Worm (Caenorhabditis elegans): Measurements from ENCODE around the gene T24E12.1.

Gene T24E12.1

ce11 chrII:3815445-3816208, 30.3 kb downstream of the T24E12.1 start (continued):
- TF ChIP-seq daf-16 (GFP tag; optimal IDR thresholded peaks at IDR 0.05): no peak
- peak; percentile 52 for TF ChIP-seq daf-16 (tag; optimal IDR thresholded peaks at IDR 0.05)
- TF ChIP-seq zip-2 (tag; optimal IDR thresholded peaks at IDR 0.05): no peak
- no peak for TF ChIP-seq zfp-2 (tag; optimal IDR thresholded peaks at IDR 0.05)
- no peak for TF ChIP-seq fos-1 (tag; optimal IDR thresholded peaks at IDR 0.05)
- no peak for TF ChIP-seq nhr-237 (tag; optimal IDR thresholded peaks at IDR 0.05)
- TF ChIP-seq ZK337.2 (GFP tag; IDR thresholded peaks at IDR 0.05): no peak
- TF ChIP-seq nhr-6 (tag; optimal IDR thresholded peaks at IDR 0.05): peak; percentile 40
- peak in 1 of 2 experiments; percentile 95 for TF ChIP-seq unc-62 (GFP tag; optimal IDR thresholded peaks at IDR 0.05 in 1 of 2)
- no peak for TF ChIP-seq unc-62 (tag; optimal IDR thresholded peaks at IDR 0.05)
- no peak for TF ChIP-seq Y48G9A.11 (GFP tag; IDR thresholded peaks at IDR 0.05)
- 0 out of 2 replicates have a peak, but pooled peaks have one; percentile 32 for TF ChIP-seq php-3 (GFP tag; IDR thresholded peaks at IDR 0.05)
- peak; percentile 38 for TF ChIP-seq mes-2 (tag; optimal IDR thresholded peaks at IDR 0.05; ENCODE audit: poor library complexity, severe bottlenecking)
- no peak for TF ChIP-seq ceh-62 (tag; optimal IDR thresholded peaks at IDR 0.05)
- no peak for TF ChIP-seq mep-1 (tag; optimal IDR thresholded peaks at IDR 0.05)

- TF ChIP-seq mxl-3 (GFP tag; optimal IDR thresholded peaks at IDR 0.05): peak; percentile 7
- 0 out of 2 replicates have a peak, but pooled peaks have one; percentile 26 for TF ChIP-seq egl-43 (GFP tag; IDR thresholded peaks at IDR 0.05)
- 0 out of 2 replicates have a peak, but pooled peaks have one; percentile 17 for TF ChIP-seq hmg-1.1 (GFP tag; IDR thresholded peaks at IDR 0.05)
- TF ChIP-seq aha-1 (tag): peak; percentile 98
- TF ChIP-seq set-16 (GFP tag; IDR thresholded peaks at IDR 0.05): peak; percentile 32; the same call in 1 of the 2 replicates
Observed at ce11 chrII:3816251-3816849, 31.0 kb downstream of the T24E12.1 start, which contains the start of gene fbxa-24. Gene fbxa-24, plus strand, starts transcription at chrII:3816526.

ce11 chrII:3821248-3821647, 35.9 kb downstream of the T24E12.1 start, which contains the start of gene F54D10.7:
Gene F54D10.7, minus strand, starts transcription at chrII:3821296.
- no peak for TF ChIP-seq lin-15B (tag; optimal IDR thresholded peaks at IDR 0.05)
- no peak for TF ChIP-seq R02D3.7 (tag; optimal IDR thresholded peaks at IDR 0.05)
- TF ChIP-seq F44E2.7 (GFP tag; IDR thresholded peaks at IDR 0.05): no peak
- no peak for TF ChIP-seq ctbp-1 (GFP tag; IDR thresholded peaks at IDR 0.05)
- no peak for TF ChIP-seq unc-62 (GFP tag; optimal IDR thresholded peaks at IDR 0.05 in 1 of 2)
- TF ChIP-seq unc-62 (tag; optimal IDR thresholded peaks at IDR 0.05): no peak
- TF ChIP-seq lsy-2 (tag; optimal IDR thresholded peaks at IDR 0.05): no peak
- TF ChIP-seq sdz-12 (GFP tag; optimal IDR thresholded peaks at IDR 0.05): no peak
- TF ChIP-seq nhr-28 (tag; optimal IDR thresholded peaks at IDR 0.05): no peak
- TF ChIP-seq mxl-2 (GFP tag; conservative IDR thresholded peaks at IDR 0.05): no peak
- no peak for TF ChIP-seq set-16 (GFP tag; IDR thresholded peaks at IDR 0.05)
- TF ChIP-seq ZK337.2 (GFP tag; IDR thresholded peaks at IDR 0.05): no peak
- no peak for TF ChIP-seq egl-27 (tag; optimal IDR thresholded peaks at IDR 0.05)
- TF ChIP-seq daf-12 (tag; optimal IDR thresholded peaks at IDR 0.05): no peak
- no peak for TF ChIP-seq dmd-9 (GFP tag; IDR thresholded peaks at IDR 0.05)
- TF ChIP-seq dpl-1 (GFP tag; optimal IDR thresholded peaks at IDR 0.05): no peak
- no peak for TF ChIP-seq dmd-8 (GFP tag; IDR thresholded peaks at IDR 0.05)
- TF ChIP-seq madf-9 (GFP tag; conservative IDR thresholded peaks at IDR 0.05): no peak

ce11 chrII:3823855-3824254, 38.5 kb downstream of the T24E12.1 start, which contains the start of gene skr-15:
Gene skr-15, plus strand, starts transcription at chrII:3824155.
- TF ChIP-seq fkh-10 (GFP tag; optimal IDR thresholded peaks at IDR 0.05) (no peak), aha-1 (tag) (no peak), duxl-1 (tag; optimal IDR thresholded peaks at IDR 0.05; ENCODE audit: poor library complexity) (no peak)

Data from whole organism, L4 larva.